Worm (Caenorhabditis elegans) whole organism, L2 larva: ENCODE measurements around the gene fln-2.

Source experiments
- C34F6.9 ChIP-seq: fragments of 150-350 bp; optimal IDR thresholded peaks from 2 replicates; lab custom pipeline; 2014; ENCODE audit warnings: missing biosample characterization, missing genetic modification characterization
- F13H6.1 ChIP-seq: sonication (generic microtip); optimal IDR thresholded peaks from 2 replicates; lab custom pipeline; 2016; ENCODE audit warnings: missing genetic modification characterization, missing compliant biosample characterization
- R02D3.7 ChIP-seq: fragments of 150-350 bp; optimal IDR thresholded peaks from 2 replicates; lab custom pipeline; 2014; ENCODE audit warnings: missing biosample characterization, missing genetic modification characterization
- Y55F3AM.14 ChIP-seq: fragments of 200-800 bp; sonication (Bioruptor generic); optimal IDR thresholded peaks from 2 replicates; lab custom pipeline; 2018; ENCODE audit warnings: mild to moderate bottlenecking, missing genetic modification characterization, missing compliant biosample characterization
- ZK546.5 ChIP-seq: sonication (generic microtip); optimal IDR thresholded peaks from 2 replicates; lab custom pipeline; 2017; ENCODE audit warnings: missing biosample characterization, missing genetic modification characterization
- alr-1 ChIP-seq: fragments of 150-350 bp; optimal IDR thresholded peaks from 2 replicates; lab custom pipeline; 2014; ENCODE audit warnings: missing biosample characterization, missing genetic modification characterization
- aly-2 ChIP-seq: fragments of 150-350 bp; optimal IDR thresholded peaks from 2 replicates; lab custom pipeline; 2014; ENCODE audit warnings: missing biosample characterization, missing genetic modification characterization
- blmp-1 ChIP-seq: sonication (generic microtip); optimal IDR thresholded peaks from 2 replicates; lab custom pipeline; 2017; ENCODE audit warnings: missing genetic modification characterization, mild to moderate bottlenecking, missing compliant biosample characterization, antibody characterized with exemption, moderate library complexity; ENCODE audit not compliant: insufficient read depth
- ceh-16 ChIP-seq: fragments of 150-350 bp; optimal IDR thresholded peaks from 2 replicates; lab custom pipeline; 2014; ENCODE audit warnings: missing biosample characterization, missing genetic modification characterization
- ceh-82 ChIP-seq: fragments of 150-350 bp; optimal IDR thresholded peaks from 2 replicates; lab custom pipeline; 2014; ENCODE audit warnings: missing biosample characterization, missing genetic modification characterization
- crh-2 ChIP-seq: sonication (generic microtip); optimal IDR thresholded peaks from 2 replicates; lab custom pipeline; 2017; ENCODE audit warnings: missing biosample characterization, missing genetic modification characterization
- dmd-4 ChIP-seq: sonication (generic microtip); optimal IDR thresholded peaks from 2 replicates; lab custom pipeline; 2017; ENCODE audit warnings: missing biosample characterization, missing genetic modification characterization
- egl-27 ChIP-seq: sonication (generic microtip); optimal IDR thresholded peaks from 3 replicates; lab custom pipeline; 2017; ENCODE audit warnings: missing biosample characterization, missing genetic modification reagents, missing genetic modification characterization
- elt-1 ChIP-seq: fragments of 150-350 bp; optimal IDR thresholded peaks from 2 replicates; lab custom pipeline; 2014; ENCODE audit warnings: missing biosample characterization, missing genetic modification characterization
- elt-3 ChIP-seq: sonication (generic microtip); optimal IDR thresholded peaks from 2 replicates; lab custom pipeline; 2017; ENCODE audit warnings: missing biosample characterization, missing genetic modification characterization
- fos-1 ChIP-seq: fragments of 150-350 bp; optimal IDR thresholded peaks from 2 replicates; lab custom pipeline; 2014; ENCODE audit warnings: missing biosample characterization, missing genetic modification characterization
- gmeb-1 ChIP-seq: fragments of 150-350 bp; optimal IDR thresholded peaks from 2 replicates; lab custom pipeline; 2014; ENCODE audit warnings: missing biosample characterization, missing genetic modification characterization
- lin-13 ChIP-seq: fragments of 150-350 bp; optimal IDR thresholded peaks from 2 replicates; lab custom pipeline; 2014; ENCODE audit warnings: missing biosample characterization, missing genetic modification reagents, missing genetic modification characterization
- lin-39 ChIP-seq: fragments of 150-350 bp; optimal IDR thresholded peaks from 2 replicates; lab custom pipeline; 2014; ENCODE audit warnings: missing biosample characterization, missing genetic modification reagents, missing genetic modification characterization
- lsy-2 ChIP-seq, 2 experiments: fragments of 150-350 bp in 1 of 2; sonication (generic microtip) in 1 of 2; optimal IDR thresholded peaks; 2 replicates each; lab custom pipeline; 2014 to 2017; ENCODE audit warnings: missing biosample characterization in 2 of 2, missing genetic modification characterization in 2 of 2
- mbf-1 ChIP-seq: sonication (generic microtip); optimal IDR thresholded peaks from 2 replicates; lab custom pipeline; 2017; ENCODE audit warnings: missing biosample characterization, missing genetic modification characterization
- mdl-1 ChIP-seq, 2 experiments: fragments of 150-350 bp in 1 of 2; sonication (generic microtip) in 1 of 2; optimal IDR thresholded peaks; 2 replicates each; lab custom pipeline; 2017; ENCODE audit warnings: missing biosample characterization in 2 of 2, missing genetic modification characterization in 2 of 2
- nhr-10 ChIP-seq: sonication (generic microtip); optimal IDR thresholded peaks from 2 replicates; lab custom pipeline; 2017; ENCODE audit warnings: missing biosample characterization, missing genetic modification characterization
- nhr-11 ChIP-seq: fragments of 150-350 bp; optimal IDR thresholded peaks from 2 replicates; lab custom pipeline; 2014; ENCODE audit warnings: missing biosample characterization, missing genetic modification characterization
- nhr-12 ChIP-seq: fragments of 150-350 bp; optimal IDR thresholded peaks from 2 replicates; lab custom pipeline; 2014; ENCODE audit warnings: missing biosample characterization, missing genetic modification characterization
- nhr-129 ChIP-seq: fragments of 150-350 bp; optimal IDR thresholded peaks from 2 replicates; lab custom pipeline; 2014; ENCODE audit warnings: missing biosample characterization, missing genetic modification characterization
- nhr-21 ChIP-seq: fragments of 150-350 bp; optimal IDR thresholded peaks from 2 replicates; lab custom pipeline; 2014; ENCODE audit warnings: missing biosample characterization, missing genetic modification characterization
- nhr-23 ChIP-seq: fragments of 150-350 bp; optimal IDR thresholded peaks from 2 replicates; lab custom pipeline; 2014; ENCODE audit warnings: missing biosample characterization, missing genetic modification reagents, missing genetic modification characterization
- nhr-237 ChIP-seq: fragments of 150-350 bp; optimal IDR thresholded peaks from 2 replicates; lab custom pipeline; 2014; ENCODE audit warnings: missing biosample characterization, missing genetic modification characterization
- nhr-25 ChIP-seq: fragments of 150-350 bp; sonication (generic microtip); optimal IDR thresholded peaks from 3 replicates; lab custom pipeline; 2014; ENCODE audit warnings: missing biosample characterization, missing genetic modification characterization
- nhr-6 ChIP-seq: fragments of 150-350 bp; optimal IDR thresholded peaks from 2 replicates; lab custom pipeline; 2014; ENCODE audit warnings: missing biosample characterization, missing genetic modification characterization
- nhr-77 ChIP-seq: fragments of 150-350 bp; optimal IDR thresholded peaks from 2 replicates; lab custom pipeline; 2014; ENCODE audit warnings: missing biosample characterization, missing genetic modification characterization
- peb-1 ChIP-seq: fragments of 150-350 bp; optimal IDR thresholded peaks from 2 replicates; lab custom pipeline; 2014; ENCODE audit warnings: missing biosample characterization, missing genetic modification characterization
- sem-4 ChIP-seq: fragments of 150-350 bp; optimal IDR thresholded peaks from 2 replicates; lab custom pipeline; 2014; ENCODE audit warnings: missing biosample characterization, missing genetic modification reagents, missing genetic modification characterization
- skn-1 ChIP-seq: sonication (generic microtip); optimal IDR thresholded peaks from 2 replicates; lab custom pipeline; 2017; ENCODE audit warnings: missing biosample characterization, missing genetic modification characterization
- sma-3 ChIP-seq: sonication (generic microtip); optimal IDR thresholded peaks from 2 replicates; lab custom pipeline; 2016; ENCODE audit warnings: missing genetic modification reagents, missing genetic modification characterization, missing compliant biosample characterization
- sma-9 ChIP-seq, 2 experiments: fragments of 150-350 bp in 1 of 2; sonication (generic microtip) in 1 of 2; optimal IDR thresholded peaks; 2 replicates each; lab custom pipeline; 2014 to 2016; ENCODE audit warnings: missing genetic modification characterization in 2 of 2, mild to moderate bottlenecking in 1 of 2, missing biosample characterization in 1 of 2, missing compliant biosample characterization in 1 of 2, missing genetic modification reagents in 1 of 2, moderate library complexity in 1 of 2
- unc-39 ChIP-seq: fragments of 150-350 bp; optimal IDR thresholded peaks from 2 replicates; lab custom pipeline; 2014; ENCODE audit warnings: missing biosample characterization, missing genetic modification characterization
- unc-55 ChIP-seq: fragments of 150-350 bp; sonication (generic microtip); optimal IDR thresholded peaks from 3 replicates; lab custom pipeline; 2014; ENCODE audit warnings: missing biosample characterization, missing genetic modification reagents, missing genetic modification characterization
- unc-62 ChIP-seq: fragments of 150-350 bp; optimal IDR thresholded peaks from 2 replicates; lab custom pipeline; 2014; ENCODE audit warnings: missing biosample characterization, missing genetic modification reagents, missing genetic modification characterization
- zag-1 ChIP-seq: fragments of 150-350 bp; optimal IDR thresholded peaks from 2 replicates; lab custom pipeline; 2014; ENCODE audit warnings: missing biosample characterization, missing genetic modification characterization
- ztf-1 ChIP-seq: fragments of 200-800 bp; sonication (Bioruptor generic); conservative IDR thresholded peaks from 2 replicates; pipeline ENCODE4 v1.3.6; 2022; ENCODE audit warnings: missing genetic modification characterization, missing compliant biosample characterization
- ztf-11 ChIP-seq: sonication (generic microtip); optimal IDR thresholded peaks from 2 replicates; lab custom pipeline; 2017; ENCODE audit warnings: missing biosample characterization, missing genetic modification characterization
- ztf-4 ChIP-seq: fragments of 150-350 bp; optimal IDR thresholded peaks from 2 replicates; lab custom pipeline; 2014; ENCODE audit warnings: missing biosample characterization, missing genetic modification characterization

Gene fln-2

ce11 chrX:9431002-9431482, 33.5 kb downstream of the fln-2 start, which contains the start of gene B0272.3:
TSS of gene B0272.3 (plus strand) at chrX:9431432.
- no peak for TF ChIP-seq C34F6.9 (tag; lab: Kevin White, UChicago)
- no peak for TF ChIP-seq elt-1 (tag; lab: Kevin White, UChicago)
- no peak for TF ChIP-seq nhr-77 (tag; lab: Kevin White, UChicago)
- TF ChIP-seq Y55F3AM.14 (GFP tag; lab: Kevin White, UChicago) = no peak
- peak; percentile 29 for TF ChIP-seq egl-27
- TF ChIP-seq sma-3 (GFP tag; lab: Kevin White, UChicago) = peak; percentile 69
- TF ChIP-seq gmeb-1 = peak; percentile 56
- TF ChIP-seq skn-1 (tag; lab: Kevin White, UChicago) = peak; percentile 5
- peak; percentile 61 for TF ChIP-seq nhr-129 (tag; lab: Kevin White, UChicago)
- peak; percentile 73 for TF ChIP-seq crh-2
- TF ChIP-seq ceh-82 = no peak
- TF ChIP-seq unc-55 (GFP tag; lab: Kevin White, UChicago) = no peak
- TF ChIP-seq nhr-237 (tag; lab: Kevin White, UChicago) = no peak
- no peak for TF ChIP-seq blmp-1 (tag; lab: Kevin White, UChicago)
- no peak for TF ChIP-seq ztf-11
- no peak for TF ChIP-seq nhr-6 (tag; lab: Kevin White, UChicago)
- TF ChIP-seq nhr-21 (tag; lab: Kevin White, UChicago) = peak; percentile 73
- peak in 1 of 2 experiments; percentile 39 for TF ChIP-seq lsy-2 (tag; optimal IDR thresholded peaks at IDR 0.05; lab: Kevin White, UChicago)
- no peak for TF ChIP-seq mbf-1
- no peak for TF ChIP-seq nhr-10 (tag; lab: Kevin White, UChicago)
- peak; percentile 46 for TF ChIP-seq nhr-25 (tag; lab: Kevin White, UChicago)
- no peak for TF ChIP-seq nhr-11 (tag; lab: Kevin White, UChicago)
- TF ChIP-seq lin-13 = no peak
- TF ChIP-seq peb-1 (tag; lab: Kevin White, UChicago) = no peak
- no peak for TF ChIP-seq unc-39 (tag; lab: Kevin White, UChicago)
- TF ChIP-seq sem-4 = peak; percentile 30
- TF ChIP-seq sma-9 (GFP tag; optimal IDR thresholded peaks at IDR 0.05; lab: Kevin White, UChicago) = peak; percentile 69
- TF ChIP-seq sma-9 (tag; optimal IDR thresholded peaks at IDR 0.05; lab: Kevin White, UChicago) = no peak
- TF ChIP-seq F13H6.1 (tag; lab: Kevin White, UChicago) = peak; percentile 67
- peak; percentile 65 for TF ChIP-seq fos-1 (tag; lab: Kevin White, UChicago)

- TF ChIP-seq mbf-1 (no peak), elt-3 (tag; lab: Kevin White, UChicago) (no peak), ztf-4 (no peak), sem-4 (no peak), nhr-25 (tag; lab: Kevin White, UChicago) (no peak), ZK546.5 (tag; lab: Kevin White, UChicago) (no peak), F13H6.1 (tag; lab: Kevin White, UChicago) (no peak), Y55F3AM.14 (GFP tag; lab: Kevin White, UChicago) (no peak), unc-55 (GFP tag; lab: Kevin White, UChicago) (no peak), nhr-10 (tag; lab: Kevin White, UChicago) (no peak), nhr-6 (tag; lab: Kevin White, UChicago) (no peak), egl-27 (no peak), ceh-16 (no peak), ceh-82 (no peak), nhr-129 (tag; lab: Kevin White, UChicago) (no peak), ztf-11 (no peak), lin-39 (tag; lab: Kevin White, UChicago) (no peak)
These were observed 39.4 kb downstream of the fln-2 start, which contains the start of gene tbb-4 for ce11 chrX:9436843-9437312. TSS of gene tbb-4 (minus strand) at chrX:9436893.

ce11 chrX:9441512-9441911, 44.0 kb downstream of the fln-2 start, which contains the start of gene memb-1:
TSS of gene memb-1 (minus strand) at chrX:9441571.
- no peak for TF ChIP-seq unc-62
- no peak for TF ChIP-seq ceh-82
- no peak for TF ChIP-seq ceh-16
- peak; percentile 26 for TF ChIP-seq zag-1 (tag; lab: Kevin White, UChicago)
- TF ChIP-seq nhr-25 (tag; lab: Kevin White, UChicago) = peak; percentile 63
- peak; percentile 28 for TF ChIP-seq F13H6.1 (tag; lab: Kevin White, UChicago)
- TF ChIP-seq fos-1 (tag; lab: Kevin White, UChicago) = peak; percentile 93
- no peak for TF ChIP-seq Y55F3AM.14 (GFP tag; lab: Kevin White, UChicago)
- TF ChIP-seq mbf-1 = no peak
- TF ChIP-seq ztf-11 = no peak
- TF ChIP-seq elt-3 (tag; lab: Kevin White, UChicago) = no peak
- TF ChIP-seq alr-1 (tag; lab: Kevin White, UChicago) = no peak
- TF ChIP-seq skn-1 (tag; lab: Kevin White, UChicago) = no peak
- peak; percentile 90 for TF ChIP-seq crh-2
- TF ChIP-seq mdl-1 (tag; optimal IDR thresholded peaks at IDR 0.05; lab: Kevin White, UChicago) = no peak
- TF ChIP-seq nhr-21 (tag; lab: Kevin White, UChicago) = no peak
- TF ChIP-seq blmp-1 (tag; lab: Kevin White, UChicago) = no peak
- no peak for TF ChIP-seq nhr-23 (tag; lab: Kevin White, UChicago)
- TF ChIP-seq dmd-4 (tag; lab: Kevin White, UChicago) = no peak
- no peak for TF ChIP-seq elt-1 (tag; lab: Kevin White, UChicago)
- peak; percentile 74 for TF ChIP-seq C34F6.9 (tag; lab: Kevin White, UChicago)
- TF ChIP-seq ztf-1 = no peak
- TF ChIP-seq sma-9 (GFP tag; optimal IDR thresholded peaks at IDR 0.05; lab: Kevin White, UChicago) = peak; percentile 78
- TF ChIP-seq sma-9 (tag; optimal IDR thresholded peaks at IDR 0.05; lab: Kevin White, UChicago) = no peak
- TF ChIP-seq ztf-4 = no peak
- TF ChIP-seq aly-2 (tag; lab: Kevin White, UChicago) = no peak
- no peak for TF ChIP-seq nhr-6 (tag; lab: Kevin White, UChicago)
- TF ChIP-seq lsy-2 (tag; optimal IDR thresholded peaks at IDR 0.05; lab: Kevin White, UChicago) = peak in 1 of 2 experiments; percentile 72
- TF ChIP-seq nhr-10 (tag; lab: Kevin White, UChicago) = no peak
- peak; percentile 81 for TF ChIP-seq unc-55 (GFP tag; lab: Kevin White, UChicago)
- no peak for TF ChIP-seq unc-39 (tag; lab: Kevin White, UChicago)
- no peak for TF ChIP-seq nhr-237 (tag; lab: Kevin White, UChicago)
- no peak for TF ChIP-seq nhr-12 (tag; lab: Kevin White, UChicago)
- TF ChIP-seq R02D3.7 = no peak
- TF ChIP-seq lin-39 (tag; lab: Kevin White, UChicago) = no peak
